Worm (Caenorhabditis elegans) whole organism, L4 larva: ENCODE measurements around the gene clec-71.
"Not testable (repeated sequence)": the region's sequence is repeated elsewhere in the genome, so short reads cannot be mapped to it uniquely, and the experiment has no call there.

Source experiments
- F49E8.2 ChIP-seq: sonication (generic microtip); optimal IDR thresholded peaks from 2 replicates; lab custom pipeline; 2016; ENCODE audit warnings: missing compliant biosample characterization, mild to moderate bottlenecking, missing genetic modification characterization, borderline replicate concordance
- dmd-6 ChIP-seq: fragments of 200-800 bp; sonication (Bioruptor generic); IDR thresholded peaks from 2 replicates; pipeline ENCODE4 v1.3.6; 2022; ENCODE audit warnings: missing genetic modification reagents, missing genetic modification characterization, missing compliant biosample characterization
- mdt-29 ChIP-seq: fragments of 200-800 bp; sonication (Bioruptor generic); IDR thresholded peaks from 2 replicates; pipeline ENCODE4 v1.3.6; 2022; ENCODE audit warnings: missing genetic modification reagents, missing genetic modification characterization, missing compliant biosample characterization
- pqm-1 ChIP-seq: sonication (generic microtip); optimal IDR thresholded peaks from 2 replicates; lab custom pipeline; 2017; ENCODE audit warnings: missing biosample characterization, missing genetic modification characterization
- zag-1 ChIP-seq: fragments of 150-350 bp; optimal IDR thresholded peaks from 2 replicates; lab custom pipeline; 2014; ENCODE audit warnings: missing biosample characterization, missing genetic modification characterization

DNA sequence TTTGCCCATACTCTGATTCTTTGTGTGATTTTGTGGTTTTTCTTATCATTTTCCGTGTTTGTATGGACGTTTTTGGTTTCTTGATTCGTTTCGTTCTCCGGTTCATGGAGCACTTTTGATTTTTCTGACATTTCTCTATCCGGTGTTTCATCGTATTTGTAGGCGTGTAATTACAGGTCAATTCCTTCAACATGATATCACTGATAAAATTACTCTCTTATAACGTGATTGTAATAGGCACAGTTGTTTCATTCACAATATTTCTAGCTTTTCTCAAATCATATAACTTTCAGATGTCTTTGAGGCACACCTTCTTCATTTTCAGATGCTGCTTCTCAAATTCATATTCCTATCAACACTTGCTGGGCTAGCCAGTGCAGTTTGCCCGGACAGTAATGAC is 4.8 kb upstream of the clec-71 start, which contains the start of gene clec-70:
- TF ChIP-seq pqm-1 (tag; lab: Kevin White, UChicago); F49E8.2 (tag; lab: Kevin White, UChicago); zag-1 (tag; lab: Kevin White, UChicago); dmd-6 (GFP tag; lab: Robert Waterston, UW); mdt-29 (GFP tag; lab: Robert Waterston, UW): not testable (repeated sequence)
